Fruit fly (Drosophila melanogaster): ENCODE data around the gene Gtpx.
A peak's percentile ranks its signal among the peaks of the same experiment; 100 is the strongest.

Gtpx gene

DNA sequence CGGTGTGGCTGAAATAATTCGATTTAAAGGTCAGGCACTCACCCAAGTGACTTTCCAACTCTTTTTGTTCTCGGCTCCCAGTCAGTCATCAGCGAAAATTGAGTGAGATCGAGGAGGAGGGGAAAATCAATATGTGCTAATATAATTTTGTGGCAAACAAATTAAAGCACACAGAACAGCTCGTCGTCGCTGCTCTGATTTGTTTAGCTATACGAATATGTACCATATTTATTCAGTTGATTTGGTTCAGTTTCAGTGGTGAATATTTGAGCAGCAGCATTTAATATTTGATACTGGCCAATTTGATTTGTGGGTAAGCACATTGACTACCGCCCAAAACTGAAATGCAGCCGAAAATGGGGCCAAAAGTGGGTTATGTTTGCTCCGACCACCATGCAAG is 20.6 kb upstream of the Gtpx start:
- TF ChIP-seq aop (GFP tag; IDR thresholded peaks at IDR 0.05) (no peak), CG9609 (GFP tag; optimal IDR thresholded peaks at IDR 0.05) (no peak), CG11456 (GFP tag; IDR thresholded peaks at IDR 0.05) (no peak), CG10979 (tag; optimal IDR thresholded peaks at IDR 0.05) (peak; percentile 39), Usf (GFP tag; optimal IDR thresholded peaks at IDR 0.05) (no peak), CG17802 (tag; optimal IDR thresholded peaks at IDR 0.05) (no peak), CG14441 (GFP tag; IDR thresholded peaks at IDR 0.05) (no peak), Dbx (GFP tag; IDR thresholded peaks at IDR 0.05) (no peak), ems (GFP tag; optimal IDR thresholded peaks at IDR 0.05) (peak; percentile 12), CG2889 (GFP tag; IDR thresholded peaks at IDR 0.05) (no peak), luna (GFP tag; optimal IDR thresholded peaks at IDR 0.05) (no peak), CG8281 (tag; optimal IDR thresholded peaks at IDR 0.05) (no peak), fd96Cb (tag; optimal IDR thresholded peaks at IDR 0.05) (peak; percentile 42), stc (GFP tag; IDR thresholded peaks at IDR 0.05) (no peak), bsh (GFP tag; optimal IDR thresholded peaks at IDR 0.05) (peak in 1 of 2 experiments; percentile 83), PHDP (tag; optimal IDR thresholded peaks at IDR 0.05) (peak; percentile 79), ERR (GFP tag; optimal IDR thresholded peaks at IDR 0.05) (peak; percentile 6), CG1603 (tag; optimal IDR thresholded peaks at IDR 0.05) (peak; percentile 70), rib (GFP tag; IDR thresholded peaks at IDR 0.05) (no peak), CG2116 (GFP tag; optimal IDR thresholded peaks at IDR 0.05) (no peak), wdn (GFP tag; IDR thresholded peaks at IDR 0.05) (no peak), Hr78 (GFP tag; optimal IDR thresholded peaks at IDR 0.05) (no peak), CG30431 (GFP tag; optimal IDR thresholded peaks at IDR 0.05) (peak; percentile 15), Rfx (GFP tag; IDR thresholded peaks at IDR 0.05) (peak; percentile 21; the same call in 1 of the 2 replicates), HLH3B (GFP tag; IDR thresholded peaks at IDR 0.05) (no peak), CG8944 (GFP tag; optimal IDR thresholded peaks at IDR 0.05) (peak; percentile 42), Six4 (GFP tag; optimal IDR thresholded peaks at IDR 0.05) (no peak), Trl (optimal IDR thresholded peaks at IDR 0.05) (no peak), Trl (GFP tag; optimal IDR thresholded peaks at IDR 0.05) (peak; percentile 25), Nf-YB (GFP tag; optimal IDR thresholded peaks at IDR 0.05) (peak; percentile 8), fd3F (GFP tag; optimal IDR thresholded peaks at IDR 0.05) (peak; percentile 42), ind (GFP tag; optimal IDR thresholded peaks at IDR 0.05) (no peak), ara (GFP tag; IDR thresholded peaks at IDR 0.05) (0 out of 2 replicates have a peak, but pooled peaks have one; percentile 20), tx (GFP tag; optimal IDR thresholded peaks at IDR 0.05) (peak; percentile 7), CG16779 (GFP tag; IDR thresholded peaks at IDR 0.05) (no peak), Hey (tag; optimal IDR thresholded peaks at IDR 0.05) (no peak), CG9932 (GFP tag; IDR thresholded peaks at IDR 0.05) (no peak), ac (GFP tag; optimal IDR thresholded peaks at IDR 0.05) (no peak), CG5953 (GFP tag; IDR thresholded peaks at IDR 0.05) (no peak), ttk (GFP tag; IDR thresholded peaks at IDR 0.05) (no peak), knrl (GFP tag; IDR thresholded peaks at IDR 0.05; ENCODE audit: partially characterized antibody) (no peak), ham (GFP tag; IDR thresholded peaks at IDR 0.05) (no peak), CG14014 (GFP tag; IDR thresholded peaks at IDR 0.05) (no peak), Mrtf (GFP tag; IDR thresholded peaks at IDR 0.05) (no peak), CG13123 (GFP tag; optimal IDR thresholded peaks at IDR 0.05) (peak; percentile 24), CG4820 (GFP tag; optimal IDR thresholded peaks at IDR 0.05) (peak; percentile 40), CG17568 (GFP tag; optimal IDR thresholded peaks at IDR 0.05) (peak; percentile 60), mirr (GFP tag; optimal IDR thresholded peaks at IDR 0.05) (no peak), CG15514 (GFP tag; optimal IDR thresholded peaks at IDR 0.05) (peak; percentile 41), CG7987 (GFP tag; optimal IDR thresholded peaks at IDR 0.05) (peak; percentile 67), Fer1 (GFP tag; optimal IDR thresholded peaks at IDR 0.05) (no peak), vvl (GFP tag; IDR thresholded peaks at IDR 0.05) (peak; percentile 51; the same call in 1 of the 2 replicates), sens (GFP tag) (peak; percentile 92)
